Worm (Caenorhabditis elegans): Measurements from ENCODE around the gene B0432.14.

DNA sequence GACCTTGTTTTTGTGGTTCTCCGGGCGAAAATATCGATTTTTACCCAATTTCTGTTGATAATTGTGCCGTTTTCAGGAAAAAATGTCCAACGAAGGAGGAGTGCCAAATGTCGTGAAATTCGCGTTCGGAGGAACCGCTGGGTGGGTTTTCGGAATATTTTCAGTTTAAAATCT, 22.3 kb downstream of the B0432.14 start, which contains the start of gene misc-1:
- TF ChIP-seq nhr-12 (tag; optimal IDR thresholded peaks at IDR 0.05) (no peak), snpc-4 (tag; optimal IDR thresholded peaks at IDR 0.05) (no peak), mdl-1 (tag; optimal IDR thresholded peaks at IDR 0.05) (no peak), unc-62 (GFP tag; optimal IDR thresholded peaks at IDR 0.05) (no peak), ama-1 (optimal IDR thresholded peaks at IDR 0.05) (no peak), ceh-82 (tag; optimal IDR thresholded peaks at IDR 0.05) (no peak)

Measured in whole organism, L2 larva.